Worm (Caenorhabditis elegans) whole organism, L2 larva: ENCODE measurements around the gene spp-10.

ENCODE experiments used
- ZK546.5 ChIP-seq: sonication (generic microtip); optimal IDR thresholded peaks from 2 replicates; lab custom pipeline; 2017; ENCODE audit warnings: missing biosample characterization, missing genetic modification characterization
- aly-2 ChIP-seq: fragments of 150-350 bp; optimal IDR thresholded peaks from 2 replicates; lab custom pipeline; 2014; ENCODE audit warnings: missing biosample characterization, missing genetic modification characterization
- ama-1 ChIP-seq: fragments of 150-350 bp; optimal IDR thresholded peaks from 2 replicates; lab custom pipeline; 2018; ENCODE audit warnings: inconsistent platforms
- nhr-237 ChIP-seq: fragments of 150-350 bp; optimal IDR thresholded peaks from 2 replicates; lab custom pipeline; 2014; ENCODE audit warnings: missing biosample characterization, missing genetic modification characterization
- unc-62 ChIP-seq: fragments of 150-350 bp; optimal IDR thresholded peaks from 2 replicates; lab custom pipeline; 2014; ENCODE audit warnings: missing biosample characterization, missing genetic modification reagents, missing genetic modification characterization

ce11 chrIV:8446904-8447303 is 30.1 kb upstream of the spp-10 start, which contains the start of gene T01B11.1:
- TF ChIP-seq unc-62 (GFP tag; lab: Kevin White, UChicago) (no peak), ZK546.5 (no peak), nhr-237 (tag; lab: Kevin White, UChicago) (no peak), aly-2 (tag; lab: Kevin White, UChicago) (no peak), ama-1 (lab: Kevin White, UChicago) (no peak)
